Worm (Caenorhabditis elegans): Measurements from ENCODE around the gene AH9.6.

- TF ChIP-seq W03F9.2 (tag; optimal IDR thresholded peaks at IDR 0.05) = no peak
- no peak for TF ChIP-seq him-1 (tag; optimal IDR thresholded peaks at IDR 0.05)
- TF ChIP-seq dao-5 (tag; optimal IDR thresholded peaks at IDR 0.05) = no peak
These were observed 34.0 kb downstream of the AH9.6 start, which contains the start of gene T14F9.2 for ce11 chrX:2233929-2234328.
